Fruit fly (Drosophila melanogaster): Measurements from ENCODE around the gene CG5853.

Gene CG5853

DNA sequence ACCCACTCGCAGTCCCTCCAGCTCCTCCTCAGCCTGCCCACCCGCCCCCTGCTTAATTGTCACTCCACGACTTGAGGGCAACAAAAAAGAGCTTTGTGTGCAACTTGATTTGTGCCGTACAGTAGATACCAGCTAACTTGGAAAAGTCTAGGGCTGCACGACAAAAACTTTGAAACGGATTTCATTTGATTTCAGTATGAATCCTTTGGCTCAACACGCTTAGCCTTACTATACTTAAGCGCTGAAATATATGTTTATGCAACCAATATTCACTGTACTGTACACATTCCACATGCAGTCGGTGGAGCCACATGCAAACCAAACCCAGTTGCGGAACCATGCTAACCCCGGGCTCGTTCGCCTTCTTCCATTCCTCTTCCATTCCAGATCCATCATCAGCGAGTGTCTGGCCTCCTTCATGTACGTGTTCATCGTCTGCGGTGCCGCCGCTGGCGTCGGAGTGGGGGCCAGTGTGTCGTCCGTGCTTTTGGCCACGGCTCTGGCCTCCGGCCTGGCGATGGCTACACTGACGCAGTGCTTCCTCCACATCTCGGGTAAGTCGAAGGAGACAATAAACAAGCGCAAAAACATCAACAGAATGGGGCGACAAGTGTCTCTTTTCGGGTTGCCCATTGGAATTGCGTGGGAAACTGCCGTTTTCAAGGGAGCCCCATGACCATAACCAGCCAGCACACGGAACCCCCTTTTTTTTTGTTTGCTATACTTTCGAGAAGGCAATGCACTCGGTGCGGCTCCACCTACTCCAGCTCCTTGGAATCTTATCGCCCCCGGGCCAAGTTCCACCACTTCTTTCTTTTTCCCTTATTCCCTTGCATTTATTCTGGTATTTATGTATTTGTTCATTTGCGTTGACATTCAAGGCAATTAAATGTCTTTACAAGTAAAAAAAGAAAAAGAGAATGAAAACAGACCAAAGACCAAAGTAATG lies 39.2 kb upstream of the CG5853 start:
- TF ChIP-seq toe (GFP tag; optimal IDR thresholded peaks at IDR 0.05) (no peak), CG12768 (GFP tag; optimal IDR thresholded peaks at IDR 0.05) (no peak), tj (GFP tag; optimal IDR thresholded peaks at IDR 0.05) (peak; percentile 34), bab1 (GFP tag; optimal IDR thresholded peaks at IDR 0.05) (peak; percentile 71), CG33017 (tag; optimal IDR thresholded peaks at IDR 0.05) (no peak), pad (GFP tag; optimal IDR thresholded peaks at IDR 0.05) (peak; percentile 12)

DNA sequence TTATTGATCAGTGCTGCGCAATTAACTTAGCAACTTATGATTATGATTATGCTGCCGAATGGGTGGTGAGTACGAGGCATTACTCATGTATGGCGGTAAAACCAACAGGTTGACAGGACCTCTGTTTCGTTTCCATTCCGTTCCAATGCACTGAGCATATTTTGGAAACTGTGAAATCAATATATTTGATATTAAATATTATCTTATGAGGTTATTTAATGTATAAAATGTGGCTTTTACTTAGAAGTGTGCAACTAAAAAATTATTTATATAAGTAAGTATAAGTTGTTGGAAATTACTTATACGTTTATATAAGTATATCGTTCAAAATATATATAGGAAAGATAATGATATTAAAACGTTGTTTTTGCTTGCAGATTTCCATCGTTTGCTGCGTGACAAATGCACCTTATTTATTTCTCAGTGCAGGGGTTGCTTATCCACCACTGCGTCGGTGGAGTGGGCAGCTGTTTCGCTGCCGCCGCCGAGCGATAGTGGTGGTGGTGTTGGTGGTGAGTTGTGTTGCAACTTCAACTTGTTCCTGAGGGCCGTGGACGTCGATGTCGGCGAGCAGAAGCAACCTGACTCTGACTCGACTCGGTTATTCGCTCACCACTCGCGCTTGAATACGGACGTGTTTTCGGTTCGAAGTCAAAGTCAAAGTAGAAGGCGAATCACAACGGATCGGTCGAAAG lies 36.8 kb upstream of the CG5853 start, which contains the start of gene bib:
Gene bib (plus strand): TSS at position 568 of the 695 bp plus-strand sequence.
- TF ChIP-seq cnc (optimal IDR thresholded peaks at IDR 0.05) (no peak), CG12768 (GFP tag; optimal IDR thresholded peaks at IDR 0.05) (peak; percentile 39)

DNA sequence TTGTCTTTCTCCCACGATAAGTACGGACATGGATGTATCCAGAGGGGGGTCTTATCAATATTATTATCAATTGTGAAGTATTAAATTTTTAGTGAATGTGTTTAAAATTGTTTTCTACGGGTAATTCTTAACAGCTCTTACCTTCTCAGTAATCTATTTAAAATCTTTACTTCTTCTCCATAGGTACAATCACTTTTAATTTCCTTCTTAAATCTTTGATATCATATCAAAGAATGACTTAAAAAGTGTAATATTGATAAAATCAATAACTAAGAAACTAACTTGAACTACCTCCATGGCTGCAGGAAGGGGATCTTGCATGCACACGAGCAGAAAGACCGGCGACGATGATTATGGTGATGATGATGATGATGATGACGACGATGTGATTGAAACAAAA lies 35.1 kb upstream of the CG5853 start:
- TF ChIP-seq CG11617 (GFP tag; optimal IDR thresholded peaks at IDR 0.05) (no peak), cnc (optimal IDR thresholded peaks at IDR 0.05) (no peak), Clk (GFP tag; optimal IDR thresholded peaks at IDR 0.05) (no peak), CG5204 (GFP tag; optimal IDR thresholded peaks at IDR 0.05) (no peak), CG14711 (tag; optimal IDR thresholded peaks at IDR 0.05) (no peak), Crg-1 (GFP tag; optimal IDR thresholded peaks at IDR 0.05) (no peak), Mnt (GFP tag; optimal IDR thresholded peaks at IDR 0.05) (no peak), toe (GFP tag; optimal IDR thresholded peaks at IDR 0.05) (no peak), CG7101 (tag; optimal IDR thresholded peaks at IDR 0.05) (no peak), pad (GFP tag; optimal IDR thresholded peaks at IDR 0.05) (no peak), tj (GFP tag; optimal IDR thresholded peaks at IDR 0.05) (no peak), CG33017 (tag; optimal IDR thresholded peaks at IDR 0.05) (no peak), bab1 (GFP tag; optimal IDR thresholded peaks at IDR 0.05) (no peak), CG7045 (GFP tag; optimal IDR thresholded peaks at IDR 0.05) (no peak), cic (GFP tag; optimal IDR thresholded peaks at IDR 0.05) (no peak), kay (GFP tag; ENCODE audit: borderline replicate concordance) (no peak), Hr96 (GFP tag; optimal IDR thresholded peaks at IDR 0.05) (no peak), CG1620 (GFP tag; optimal IDR thresholded peaks at IDR 0.05) (no peak), ovo (GFP tag; optimal IDR thresholded peaks at IDR 0.05) (no peak), CG12768 (GFP tag; optimal IDR thresholded peaks at IDR 0.05) (no peak)

DNA sequence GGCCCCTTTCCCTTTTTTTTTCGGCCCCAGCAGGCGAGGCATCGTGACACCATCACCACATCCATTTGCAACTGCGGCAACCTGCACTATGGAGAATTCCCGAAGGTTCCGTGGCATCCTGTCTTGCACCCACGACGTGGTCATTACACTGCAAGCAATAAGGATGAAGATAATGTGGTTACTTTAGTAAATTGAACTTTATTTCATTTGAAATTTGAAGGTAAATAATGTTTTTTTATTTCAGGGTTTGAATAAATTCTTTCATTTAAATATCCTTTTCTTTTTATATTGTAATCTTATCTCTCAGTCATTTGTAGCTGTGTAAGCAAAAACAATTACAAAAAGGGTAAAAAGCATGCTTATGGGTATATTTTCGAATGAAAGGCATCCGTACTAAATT lies 34.4 kb upstream of the CG5853 start:
- no peak for TF ChIP-seq cic (GFP tag; optimal IDR thresholded peaks at IDR 0.05)

DNA sequence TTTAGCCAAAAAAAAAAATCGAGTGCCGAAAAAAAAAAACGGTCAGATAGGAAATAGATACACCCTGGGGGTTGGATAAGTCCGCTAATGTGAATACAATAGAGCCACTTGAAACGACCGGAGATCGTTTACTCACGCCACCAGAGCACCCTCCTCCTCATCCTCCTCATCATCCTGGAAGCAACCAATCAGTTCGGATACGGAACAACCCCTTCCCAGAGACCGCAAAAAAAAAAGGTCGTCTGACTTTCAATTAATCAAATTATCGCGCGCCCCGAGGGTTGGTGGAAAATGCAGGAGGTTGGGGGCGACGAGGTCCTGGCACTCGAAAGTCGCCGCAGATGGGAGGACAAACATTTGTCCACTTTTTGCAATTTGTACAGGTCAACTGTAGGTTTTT lies 25.2 kb upstream of the CG5853 start:
- TF ChIP-seq bab1 (GFP tag; optimal IDR thresholded peaks at IDR 0.05), result no peak

DNA sequence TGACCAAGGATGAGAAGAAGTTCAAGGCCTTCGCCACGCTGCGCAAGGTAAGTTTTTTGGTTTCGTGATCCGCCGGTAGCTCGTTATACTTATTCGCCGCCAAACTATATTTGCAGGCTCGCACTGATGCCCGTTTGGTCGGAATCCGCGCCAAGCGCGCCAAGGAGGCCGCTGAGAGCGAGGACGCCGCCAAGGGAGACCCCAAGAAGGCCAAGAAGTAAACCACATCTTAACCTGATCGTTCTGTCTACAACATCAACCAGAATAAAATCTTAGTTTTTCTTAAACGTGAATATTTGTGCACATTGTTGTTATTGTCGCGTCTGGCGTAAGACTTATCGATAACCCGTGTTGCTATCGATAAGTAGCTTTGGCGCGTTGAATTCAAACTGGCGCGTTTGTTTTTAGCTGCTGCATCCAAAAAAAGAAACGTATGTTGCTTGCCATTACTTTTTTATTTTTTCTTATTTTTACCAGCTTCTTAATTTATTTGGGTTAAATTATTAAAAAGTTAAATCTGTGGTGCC lies 20.8 kb upstream of the CG5853 start:
- no peak for TF ChIP-seq CG11617 (GFP tag; optimal IDR thresholded peaks at IDR 0.05)
- TF ChIP-seq ovo (GFP tag; optimal IDR thresholded peaks at IDR 0.05), result no peak
- no peak for TF ChIP-seq CG14711 (tag; optimal IDR thresholded peaks at IDR 0.05)
- no peak for TF ChIP-seq toe (GFP tag; optimal IDR thresholded peaks at IDR 0.05)
- TF ChIP-seq CG5204 (GFP tag; optimal IDR thresholded peaks at IDR 0.05), result no peak
- no peak for TF ChIP-seq cnc (optimal IDR thresholded peaks at IDR 0.05)
- TF ChIP-seq pad (GFP tag; optimal IDR thresholded peaks at IDR 0.05), result no peak
- no peak for TF ChIP-seq Hr96 (GFP tag; optimal IDR thresholded peaks at IDR 0.05)
- no peak for TF ChIP-seq cic (GFP tag; optimal IDR thresholded peaks at IDR 0.05)
- TF ChIP-seq bab1 (GFP tag; optimal IDR thresholded peaks at IDR 0.05), result no peak
- no peak for TF ChIP-seq Mnt (GFP tag; optimal IDR thresholded peaks at IDR 0.05)
- no peak for TF ChIP-seq CG1620 (GFP tag; optimal IDR thresholded peaks at IDR 0.05)
- no peak for TF ChIP-seq kay (GFP tag; ENCODE audit: borderline replicate concordance)
- no peak for TF ChIP-seq CG7101 (tag; optimal IDR thresholded peaks at IDR 0.05)

DNA sequence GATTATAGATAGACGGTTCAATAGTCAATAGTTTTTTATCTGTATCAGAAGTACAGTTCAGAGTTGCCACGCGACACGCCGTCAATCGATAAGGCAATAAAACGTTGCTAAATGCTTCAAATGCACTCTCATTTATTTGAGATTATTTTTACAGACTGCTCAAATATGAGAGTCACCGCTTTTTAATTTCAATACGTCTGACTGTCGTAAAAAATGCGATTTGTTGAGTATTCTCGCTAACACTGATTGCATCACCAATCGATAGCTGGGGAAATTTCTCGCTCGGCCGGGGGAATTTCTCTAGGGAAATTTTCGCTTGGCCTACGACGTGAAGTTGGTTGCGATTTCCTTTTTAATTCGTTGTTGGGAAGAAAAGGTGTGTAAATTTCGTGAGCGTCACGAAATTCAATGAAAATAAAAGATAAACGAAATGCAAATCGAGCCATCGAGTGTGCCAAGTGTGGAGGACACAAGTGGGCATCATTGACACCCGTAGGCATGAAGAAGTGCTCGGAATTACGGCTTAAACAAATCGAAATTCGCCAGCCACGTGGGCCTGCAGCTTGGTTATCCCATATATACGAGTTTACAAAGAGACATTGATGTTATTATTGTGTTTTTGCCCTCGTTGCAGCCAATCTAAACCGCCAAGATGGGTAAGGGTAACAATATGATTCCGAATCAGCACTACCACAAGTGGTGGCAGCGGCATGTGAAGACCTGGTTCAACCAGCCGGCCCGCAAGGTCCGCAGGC lies 19.7 kb upstream of the CG5853 start, which contains the start of the genes Dref and RpL13:
Gene Dref (minus strand): TSS at position 247 of the 755 bp plus-strand sequence.
Gene RpL13 (plus strand): TSS at position 331 of the 755 bp plus-strand sequence.
- TF ChIP-seq kay (GFP tag; ENCODE audit: borderline replicate concordance), result no peak
- TF ChIP-seq cic (GFP tag; optimal IDR thresholded peaks at IDR 0.05), result peak; percentile 80
- peak; percentile 96 for TF ChIP-seq Hr96 (GFP tag; optimal IDR thresholded peaks at IDR 0.05)
- peak; percentile 95 for TF ChIP-seq CG7101 (tag; optimal IDR thresholded peaks at IDR 0.05)
- TF ChIP-seq CG7045 (GFP tag; optimal IDR thresholded peaks at IDR 0.05), result peak; percentile 93
- TF ChIP-seq Crg-1 (GFP tag; optimal IDR thresholded peaks at IDR 0.05), result peak; percentile 89
- TF ChIP-seq cnc (optimal IDR thresholded peaks at IDR 0.05), result no peak
- TF ChIP-seq Clk (GFP tag; optimal IDR thresholded peaks at IDR 0.05), result peak; percentile 76
- peak; percentile 91 for TF ChIP-seq CG33017 (tag; optimal IDR thresholded peaks at IDR 0.05)
- peak; percentile 94 for TF ChIP-seq bab1 (GFP tag; optimal IDR thresholded peaks at IDR 0.05)
- TF ChIP-seq Mnt (GFP tag; optimal IDR thresholded peaks at IDR 0.05), result peak; percentile 96
- peak; percentile 99 for TF ChIP-seq CG14711 (tag; optimal IDR thresholded peaks at IDR 0.05)
- peak; percentile 79 for TF ChIP-seq tj (GFP tag; optimal IDR thresholded peaks at IDR 0.05)
- peak; percentile 82 for TF ChIP-seq pad (GFP tag; optimal IDR thresholded peaks at IDR 0.05)
- peak; percentile 92 for TF ChIP-seq toe (GFP tag; optimal IDR thresholded peaks at IDR 0.05)
- TF ChIP-seq CG11617 (GFP tag; optimal IDR thresholded peaks at IDR 0.05), result peak; percentile 97
- no peak for TF ChIP-seq CG5204 (GFP tag; optimal IDR thresholded peaks at IDR 0.05)
- peak; percentile 92 for TF ChIP-seq ovo (GFP tag; optimal IDR thresholded peaks at IDR 0.05)
- peak; percentile 94 for TF ChIP-seq CG12768 (GFP tag; optimal IDR thresholded peaks at IDR 0.05)
- TF ChIP-seq CG1620 (GFP tag; optimal IDR thresholded peaks at IDR 0.05), result peak; percentile 84
